Fruit fly (Drosophila melanogaster): Measurements from ENCODE around the gene CG33689.

- TF ChIP-seq CG8478 (optimal IDR thresholded peaks at IDR 0.05) = no peak
- no peak for TF ChIP-seq CTCF (optimal IDR thresholded peaks at IDR 0.05)
These were observed 43.2 kb upstream of the CG33689 start for dm6 chr3L:16156788-16157208.

Measured in S2 (cell line).